Worm (Caenorhabditis elegans): ENCODE results near the gene gba-4.

- TF ChIP-seq tbx-11 (GFP tag; IDR thresholded peaks at IDR 0.05): no peak
- TF ChIP-seq hmbx-1 (tag; optimal IDR thresholded peaks at IDR 0.05): no peak
- no peak for TF ChIP-seq hnd-1 (tag; optimal IDR thresholded peaks at IDR 0.05)
Measured at ce11 chrIV:5317106-5317505, 33.6 kb downstream of the gba-4 start.
